Fruit fly (Drosophila melanogaster) Kc167 (cell line): Measurements from ENCODE around the gene CG15468.

Source experiments
- Myc ChIP-seq: fragments of >200 bp; optimal IDR thresholded peaks from 2 replicates; lab custom pipeline; 2017; ENCODE audit warnings: missing external identifiers
- Sin3A ChIP-seq: fragments of >200 bp; optimal IDR thresholded peaks from 2 replicates; lab custom pipeline; 2018; ENCODE audit warnings: missing external identifiers
- insv ChIP-seq: fragments of >200 bp; optimal IDR thresholded peaks from 3 replicates; lab custom pipeline; 2018; ENCODE audit warnings: missing external identifiers
- ttk ChIP-seq: sonication (Bioruptor generic); optimal IDR thresholded peaks from 2 replicates; lab custom pipeline; 2017; ENCODE audit warnings: missing external identifiers

DNA sequence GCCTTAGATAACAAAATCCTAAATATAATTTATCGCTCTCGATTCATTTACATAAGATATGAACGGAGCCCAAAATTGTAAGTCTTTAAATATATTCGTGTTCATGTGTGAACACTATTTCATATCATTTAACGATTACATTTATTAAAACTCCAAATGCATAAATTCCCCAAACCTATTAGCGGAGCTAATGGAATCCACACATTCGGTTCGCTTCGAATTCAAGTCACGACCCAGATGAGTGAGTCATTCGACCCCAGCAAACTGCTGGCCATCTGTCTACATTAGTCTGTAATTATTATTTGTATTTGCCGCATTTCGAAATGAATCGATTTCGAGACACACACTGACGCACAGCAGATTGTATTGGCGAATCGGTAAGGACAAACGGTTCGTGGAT, 36.2 kb upstream of the CG15468 start, which contains the start of gene CG12680:
- no peak for TF ChIP-seq ttk (lab: Kevin White, UChicago)
- no peak for TF ChIP-seq Sin3A
- no peak for TF ChIP-seq insv (lab: Kevin White, UChicago)
- TF ChIP-seq Myc: no peak
